Worm (Caenorhabditis elegans) whole organism, L3 larva: ENCODE data around the gene nhr-91.

Experiments used
- ZK546.5 ChIP-seq: sonication (generic microtip); optimal IDR thresholded peaks from 2 replicates; lab custom pipeline; 2017; ENCODE audit warnings: missing biosample characterization, missing genetic modification characterization
- elt-3 ChIP-seq, 3 experiments: fragments of 150-350 bp in 1 of 3; sonication (generic microtip) in 2 of 3; optimal IDR thresholded peaks; 2 replicates in 2 of 3; 4 replicates in 1 of 3; lab custom pipeline; 2014 to 2017; ENCODE audit warnings: missing biosample characterization in 3 of 3, missing genetic modification characterization in 3 of 3
- mdl-1 ChIP-seq: fragments of 150-350 bp; optimal IDR thresholded peaks from 2 replicates; lab custom pipeline; 2014; ENCODE audit warnings: missing biosample characterization, missing genetic modification characterization
- nfya-1 ChIP-seq: sonication (generic microtip); optimal IDR thresholded peaks from 2 replicates; lab custom pipeline; 2017; ENCODE audit warnings: missing genetic modification characterization, mild to moderate bottlenecking, missing compliant biosample characterization, antibody characterized with exemption, moderate library complexity; ENCODE audit not compliant: insufficient read depth
- nhr-11 ChIP-seq: fragments of 150-350 bp; optimal IDR thresholded peaks from 2 replicates; lab custom pipeline; 2014; ENCODE audit warnings: missing biosample characterization, missing genetic modification characterization
- nhr-12 ChIP-seq: fragments of 150-350 bp; optimal IDR thresholded peaks from 2 replicates; lab custom pipeline; 2014; ENCODE audit warnings: missing biosample characterization, missing genetic modification characterization
- nhr-237 ChIP-seq: fragments of 150-350 bp; optimal IDR thresholded peaks from 2 replicates; lab custom pipeline; 2014; ENCODE audit warnings: missing biosample characterization, missing genetic modification characterization
- pqm-1 ChIP-seq: fragments of 150-350 bp; optimal IDR thresholded peaks from 2 replicates; lab custom pipeline; 2017; ENCODE audit warnings: missing biosample characterization, missing genetic modification characterization, inconsistent platforms
- skn-1 ChIP-seq: fragments of 150-350 bp; optimal IDR thresholded peaks from 2 replicates; lab custom pipeline; 2014; ENCODE audit warnings: missing biosample characterization, missing genetic modification characterization
- snpc-4 ChIP-seq: fragments of 150-350 bp; optimal IDR thresholded peaks from 2 replicates; lab custom pipeline; 2014; ENCODE audit warnings: missing biosample characterization, missing genetic modification characterization
- ztf-11 ChIP-seq: fragments of 150-350 bp; optimal IDR thresholded peaks from 2 replicates; lab custom pipeline; 2014; ENCODE audit warnings: missing biosample characterization, missing genetic modification characterization

ce11 chrX:15280318-15280717, 28.9 kb upstream of the nhr-91 start:
- TF ChIP-seq nhr-237 (tag; lab: Kevin White, UChicago): no peak
- TF ChIP-seq nhr-11: no peak
- no peak for TF ChIP-seq mdl-1 (tag; lab: Kevin White, UChicago)
- no peak for TF ChIP-seq snpc-4
- no peak for TF ChIP-seq ztf-11 (tag; lab: Kevin White, UChicago)
- TF ChIP-seq pqm-1: no peak
- TF ChIP-seq nfya-1 (tag; lab: Kevin White, UChicago): no peak
- TF ChIP-seq skn-1: no peak
- TF ChIP-seq nhr-12 (tag; lab: Kevin White, UChicago): no peak
- TF ChIP-seq elt-3 (tag; optimal IDR thresholded peaks at IDR 0.05; lab: Kevin White, UChicago): no peak
- no peak for TF ChIP-seq ZK546.5
